Fruit fly (Drosophila melanogaster) whole organism, pupa: ENCODE results near the gene yps.

ENCODE experiments used
- CG10348 ChIP-seq: fragments of 200-800 bp; sonication (Bioruptor generic); IDR thresholded peaks from 2 replicates; pipeline ENCODE4 v1.3.6; 2022; ENCODE audit warnings: missing biosample characterization, missing genetic modification characterization
- CG12605 ChIP-seq: fragments of 200-800 bp; sonication (Bioruptor generic); IDR thresholded peaks from 2 replicates; pipeline ENCODE4 v1.3.6; 2022; ENCODE audit warnings: missing biosample characterization, missing genetic modification characterization
- CG13204 ChIP-seq: fragments of 200-800 bp; sonication (Bioruptor generic); optimal IDR thresholded peaks from 2 replicates; lab custom pipeline; 2018; ENCODE audit warnings: missing biosample characterization, mild to moderate bottlenecking, missing genetic modification characterization, moderate library complexity
- CG14655 ChIP-seq: fragments of 200-800 bp; sonication (Bioruptor generic); optimal IDR thresholded peaks from 3 replicates; lab custom pipeline; 2017; ENCODE audit warnings: mild to moderate bottlenecking, missing biosample characterization, missing genetic modification reagents, missing genetic modification characterization
- CG15710 ChIP-seq: fragments of 200-800 bp; sonication (Bioruptor generic); optimal IDR thresholded peaks from 2 replicates; lab custom pipeline; 2018; ENCODE audit warnings: missing biosample characterization, mild to moderate bottlenecking, missing genetic modification characterization, moderate library complexity
- CG17806 ChIP-seq: fragments of 200-800 bp; sonication (Bioruptor generic); optimal IDR thresholded peaks from 2 replicates; lab custom pipeline; 2018; ENCODE audit warnings: missing biosample characterization, mild to moderate bottlenecking, missing genetic modification characterization, moderate library complexity
- CG32121 ChIP-seq: fragments of 200-800 bp; sonication (Bioruptor generic); IDR thresholded peaks from 2 replicates; pipeline ENCODE4 v1.3.6; 2022; ENCODE audit warnings: missing biosample characterization, missing genetic modification characterization
- CG34367 ChIP-seq: fragments of 200-800 bp; sonication (Bioruptor generic); optimal IDR thresholded peaks from 2 replicates; lab custom pipeline; 2018; ENCODE audit warnings: missing biosample characterization, mild to moderate bottlenecking, missing genetic modification characterization
- CG4496 ChIP-seq: fragments of 200-800 bp; sonication (Bioruptor generic); IDR thresholded peaks from 3 replicates; pipeline ENCODE4 v1.3.6; 2022; ENCODE audit warnings: missing biosample characterization, missing genetic modification characterization
- CG8159 ChIP-seq: fragments of 200-800 bp; sonication (Bioruptor generic); optimal IDR thresholded peaks from 3 replicates; lab custom pipeline; 2018; ENCODE audit warnings: missing biosample characterization, mild to moderate bottlenecking, missing genetic modification characterization, moderate library complexity
- CG8301 ChIP-seq: fragments of 200-800 bp; sonication (Bioruptor generic); optimal IDR thresholded peaks from 2 replicates; lab custom pipeline; 2018; ENCODE audit warnings: missing biosample characterization, mild to moderate bottlenecking, missing genetic modification characterization
- CG9948 ChIP-seq: fragments of 200-800 bp; sonication (Bioruptor generic); optimal IDR thresholded peaks from 2 replicates; lab custom pipeline; 2018; ENCODE audit warnings: missing biosample characterization, mild to moderate bottlenecking, missing genetic modification characterization, moderate library complexity
- D1 ChIP-seq: fragments of 200-800 bp; sonication (Bioruptor generic); optimal IDR thresholded peaks from 2 replicates; lab custom pipeline; 2018; ENCODE audit warnings: missing biosample characterization, mild to moderate bottlenecking, missing genetic modification characterization, moderate library complexity
- EcR ChIP-seq: fragments of 200-800 bp; sonication (Bioruptor generic); optimal IDR thresholded peaks from 3 replicates; lab custom pipeline; 2019; ENCODE audit warnings: missing biosample characterization, missing genetic modification characterization, mild to moderate bottlenecking, moderate library complexity, missing genetic modification reagents
- Ets98B ChIP-seq: fragments of 200-800 bp; sonication (Bioruptor generic); IDR thresholded peaks from 2 replicates; pipeline ENCODE4 v1.3.6; 2022; ENCODE audit warnings: missing biosample characterization, missing genetic modification characterization
- Pif1A ChIP-seq: fragments of 200-800 bp; sonication (Bioruptor generic); optimal IDR thresholded peaks from 3 replicates; lab custom pipeline; 2016; ENCODE audit warnings: missing biosample characterization, missing genetic modification characterization
- Pif1B ChIP-seq: fragments of 200-800 bp; sonication (Bioruptor generic); optimal IDR thresholded peaks from 3 replicates; lab custom pipeline; 2016; ENCODE audit warnings: missing biosample characterization, missing genetic modification characterization
- Snoo ChIP-seq: fragments of 200-800 bp; sonication (Bioruptor generic); optimal IDR thresholded peaks from 3 replicates; lab custom pipeline; 2017; ENCODE audit warnings: missing biosample characterization, mild to moderate bottlenecking, missing genetic modification characterization, inconsistent platforms
- fd96Ca ChIP-seq: fragments of 200-800 bp; sonication (Bioruptor generic); IDR thresholded peaks from 3 replicates; pipeline ENCODE4 v1.3.6; 2022; ENCODE audit warnings: missing biosample characterization, missing genetic modification characterization
- gl ChIP-seq: fragments of 200-800 bp; sonication (Bioruptor generic); optimal IDR thresholded peaks from 2 replicates; lab custom pipeline; 2018; ENCODE audit warnings: missing biosample characterization, mild to moderate bottlenecking, missing genetic modification characterization
- rn ChIP-seq: fragments of 200-800 bp; sonication (Bioruptor generic); IDR thresholded peaks from 2 replicates; pipeline ENCODE4 v1.3.6; 2022; ENCODE audit warnings: missing biosample characterization, missing genetic modification characterization

The yps gene

dm6 chr3L:12088326-12088725, 36.6 kb downstream of the yps start, which contains the start of gene CG17154:
Gene CG17154, plus strand, starts transcription at chr3L:12088626.
- TF ChIP-seq CG13204 (GFP tag; lab: Kevin White, UChicago), result no peak

dm6 chr3L:12085691-12086078, 39.3 kb downstream of the yps start:
- TF ChIP-seq CG8159 (tag; lab: Kevin White, UChicago) (no peak), rn (GFP tag; lab: Robert Waterston, UW) (no peak), CG17806 (tag; lab: Kevin White, UChicago) (no peak), CG10348 (GFP tag; lab: Robert Waterston, UW) (no peak), fd96Ca (GFP tag; lab: Robert Waterston, UW) (no peak), gl (tag; lab: Kevin White, UChicago) (no peak), CG14655 (no peak), EcR (GFP tag; lab: Kevin White, UChicago) (no peak), D1 (tag; lab: Kevin White, UChicago) (no peak), CG9948 (tag; lab: Kevin White, UChicago) (no peak), CG34367 (tag; lab: Kevin White, UChicago) (no peak), CG12605 (no peak), CG8301 (tag; lab: Kevin White, UChicago) (no peak), Ets98B (GFP tag; lab: Robert Waterston, UW) (no peak)

dm6 chr3L:12084969-12085690, 39.8 kb downstream of the yps start:
- no peak for TF ChIP-seq CG17806 (tag; lab: Kevin White, UChicago)
- no peak for TF ChIP-seq CG15710 (tag; lab: Kevin White, UChicago)
- TF ChIP-seq D1 (tag; lab: Kevin White, UChicago), result no peak
- TF ChIP-seq CG14655, result no peak
- TF ChIP-seq CG8301 (tag; lab: Kevin White, UChicago), result no peak
- TF ChIP-seq fd96Ca (GFP tag; lab: Robert Waterston, UW), result no peak
- no peak for TF ChIP-seq CG8159 (tag; lab: Kevin White, UChicago)
- TF ChIP-seq EcR (GFP tag; lab: Kevin White, UChicago), result no peak
- TF ChIP-seq gl (tag; lab: Kevin White, UChicago), result no peak
- TF ChIP-seq Ets98B (GFP tag; lab: Robert Waterston, UW), result no peak
- TF ChIP-seq CG9948 (tag; lab: Kevin White, UChicago), result no peak
- TF ChIP-seq CG4496 (GFP tag; lab: Robert Waterston, UW), result no peak

dm6 chr3L:12083861-12084260, 41.1 kb downstream of the yps start:
- TF ChIP-seq Snoo (tag; lab: Kevin White, UChicago) (no peak), CG15710 (tag; lab: Kevin White, UChicago) (no peak), gl (tag; lab: Kevin White, UChicago) (no peak), CG4496 (GFP tag; lab: Robert Waterston, UW) (no peak), Pif1B (GFP tag; lab: Kevin White, UChicago) (no peak), EcR (GFP tag; lab: Kevin White, UChicago) (no peak), Pif1A (GFP tag; lab: Kevin White, UChicago) (no peak), CG14655 (no peak), fd96Ca (GFP tag; lab: Robert Waterston, UW) (no peak), CG13204 (GFP tag; lab: Kevin White, UChicago) (no peak), Ets98B (GFP tag; lab: Robert Waterston, UW) (no peak), CG34367 (tag; lab: Kevin White, UChicago) (no peak), D1 (tag; lab: Kevin White, UChicago) (no peak), CG32121 (GFP tag; lab: Robert Waterston, UW) (no peak), CG12605 (no peak), CG10348 (GFP tag; lab: Robert Waterston, UW) (no peak), rn (GFP tag; lab: Robert Waterston, UW) (no peak), CG9948 (tag; lab: Kevin White, UChicago) (no peak)

dm6 chr3L:12083092-12083680, 41.8 kb downstream of the yps start:
- no peak for TF ChIP-seq CG10348 (GFP tag; lab: Robert Waterston, UW)
- TF ChIP-seq CG8301 (tag; lab: Kevin White, UChicago), result no peak
- no peak for TF ChIP-seq CG17806 (tag; lab: Kevin White, UChicago)
- TF ChIP-seq Pif1A (GFP tag; lab: Kevin White, UChicago), result no peak
- TF ChIP-seq Pif1B (GFP tag; lab: Kevin White, UChicago), result no peak
- no peak for TF ChIP-seq CG12605
- TF ChIP-seq CG14655, result no peak
- no peak for TF ChIP-seq gl (tag; lab: Kevin White, UChicago)
- TF ChIP-seq fd96Ca (GFP tag; lab: Robert Waterston, UW), result no peak
- no peak for TF ChIP-seq EcR (GFP tag; lab: Kevin White, UChicago)
- TF ChIP-seq D1 (tag; lab: Kevin White, UChicago), result no peak
- TF ChIP-seq CG34367 (tag; lab: Kevin White, UChicago), result no peak
- TF ChIP-seq Ets98B (GFP tag; lab: Robert Waterston, UW), result no peak
- TF ChIP-seq CG15710 (tag; lab: Kevin White, UChicago), result no peak
- TF ChIP-seq Snoo (tag; lab: Kevin White, UChicago), result no peak
- TF ChIP-seq rn (GFP tag; lab: Robert Waterston, UW), result no peak
- TF ChIP-seq CG4496 (GFP tag; lab: Robert Waterston, UW), result no peak
- no peak for TF ChIP-seq CG32121 (GFP tag; lab: Robert Waterston, UW)
- TF ChIP-seq CG9948 (tag; lab: Kevin White, UChicago), result no peak
